Worm (Caenorhabditis elegans) whole organism, L4/young adult: Measurements from ENCODE around the gene R05A10.2.

Experiments used
- dao-5 ChIP-seq: sonication (generic microtip); optimal IDR thresholded peaks from 2 replicates; lab custom pipeline; 2016; ENCODE audit warnings: missing genotype, missing genetic modification characterization, moderate library complexity, missing compliant biosample characterization
- him-1 ChIP-seq: sonication (generic microtip); optimal IDR thresholded peaks from 2 replicates; lab custom pipeline; 2016; ENCODE audit warnings: missing genotype, missing genetic modification reagents, missing genetic modification characterization, missing compliant biosample characterization

ce11 chrIV:14193196-14193595 is 16.1 kb downstream of the R05A10.2 start, which contains the start of gene K01G12.3:
- TF ChIP-seq him-1, result no peak
- no peak for TF ChIP-seq dao-5
